Worm (Caenorhabditis elegans) whole organism, L4 larva: ENCODE results near the gene srz-95.

Experiments
- dmd-8 ChIP-seq: fragments of 200-800 bp; sonication (Bioruptor generic); IDR thresholded peaks from 2 replicates; pipeline ENCODE4 v1.3.6; 2022; ENCODE audit warnings: missing genetic modification characterization, missing compliant biosample characterization
- jun-1 ChIP-seq: fragments of 150-350 bp; optimal IDR thresholded peaks from 2 replicates; lab custom pipeline; 2014; ENCODE audit warnings: missing biosample characterization, missing genetic modification reagents, missing genetic modification characterization
- pha-4 ChIP-seq, 2 experiments: fragments of 150-350 bp in 1 of 2; fragments of 200-800 bp in 1 of 2; sonication (Bioruptor generic) in 1 of 2; IDR thresholded peaks in 1 of 2; optimal IDR thresholded peaks in 1 of 2; 2 replicates each; pipeline versions ENCODE4 v1.3.6 to Lab custom; 2014 to 2022; ENCODE audit warnings: missing genetic modification characterization in 2 of 2, missing genetic modification reagents in 2 of 2, missing biosample characterization in 1 of 2, missing compliant biosample characterization in 1 of 2

DNA sequence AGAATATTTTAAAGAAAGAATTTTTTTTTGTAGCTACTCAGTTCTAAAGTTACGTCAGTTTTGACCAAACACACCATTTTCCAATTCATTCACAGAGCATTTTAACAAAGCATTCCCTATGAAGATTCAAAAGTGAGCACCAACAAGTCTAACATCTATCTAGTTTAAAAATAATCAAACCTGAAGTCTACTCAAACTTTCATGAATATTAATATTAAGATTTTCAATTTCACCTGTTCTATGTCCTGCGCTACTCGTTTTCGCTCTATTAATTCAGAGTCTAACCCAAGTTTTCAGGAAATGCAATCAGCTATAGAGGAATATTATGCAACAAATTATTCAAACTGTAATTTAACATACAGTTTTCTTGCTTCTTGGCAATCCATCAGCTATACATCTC, 19.7 kb upstream of the srz-95 start, which contains the start of gene srh-119:
- no peak for TF ChIP-seq pha-4 (GFP tag; IDR thresholded peaks at IDR 0.05; lab: Robert Waterston, UW)
- TF ChIP-seq pha-4 (tag; optimal IDR thresholded peaks at IDR 0.05; lab: Kevin White, UChicago), result no peak
- no peak for TF ChIP-seq jun-1 (tag; lab: Kevin White, UChicago)
- no peak for TF ChIP-seq dmd-8 (GFP tag; lab: Robert Waterston, UW)
